Worm (Caenorhabditis elegans): ENCODE data around the gene H35B03.1.

The H35B03.1 gene

ce11 chrIV:5762770-5763169 lies 37.4 kb downstream of the H35B03.1 start:
- no peak for TF ChIP-seq tab-1 (GFP tag; IDR thresholded peaks at IDR 0.05)
- no peak for TF ChIP-seq med-1 (GFP tag; optimal IDR thresholded peaks at IDR 0.05; ENCODE audit: insufficient read depth)
- TF ChIP-seq T22C8.4 (GFP tag; IDR thresholded peaks at IDR 0.05): no peak
- no peak for TF ChIP-seq ztf-23 (GFP tag; IDR thresholded peaks at IDR 0.05)
- no peak for TF ChIP-seq cog-1 (tag; optimal IDR thresholded peaks at IDR 0.05)
- TF ChIP-seq ref-1 (GFP tag; conservative IDR thresholded peaks at IDR 0.05): no peak
- no peak for TF ChIP-seq klf-2 (GFP tag; conservative IDR thresholded peaks at IDR 0.05)
- no peak for TF ChIP-seq ztf-29 (GFP tag; IDR thresholded peaks at IDR 0.05)
- TF ChIP-seq flt-1 (GFP tag; IDR thresholded peaks at IDR 0.05): no peak

- TF ChIP-seq klf-2 (GFP tag; conservative IDR thresholded peaks at IDR 0.05) (no peak), ref-1 (GFP tag; conservative IDR thresholded peaks at IDR 0.05) (no peak), cog-1 (tag; optimal IDR thresholded peaks at IDR 0.05) (no peak), ztf-23 (GFP tag; IDR thresholded peaks at IDR 0.05) (no peak)
These were observed 39.0 kb downstream of the H35B03.1 start for ce11 chrIV:5764392-5764791.

ce11 chrIV:5765652-5766051 lies 40.3 kb downstream of the H35B03.1 start:
- TF ChIP-seq med-1 (GFP tag; optimal IDR thresholded peaks at IDR 0.05; ENCODE audit: insufficient read depth): no peak
- no peak for TF ChIP-seq T22C8.4 (GFP tag; IDR thresholded peaks at IDR 0.05)
- no peak for TF ChIP-seq cog-1 (tag; optimal IDR thresholded peaks at IDR 0.05)
- no peak for TF ChIP-seq tab-1 (GFP tag; IDR thresholded peaks at IDR 0.05)
- no peak for TF ChIP-seq ref-1 (GFP tag; conservative IDR thresholded peaks at IDR 0.05)
- no peak for TF ChIP-seq ztf-29 (GFP tag; IDR thresholded peaks at IDR 0.05)
- TF ChIP-seq klf-2 (GFP tag; conservative IDR thresholded peaks at IDR 0.05): no peak
- no peak for TF ChIP-seq ztf-23 (GFP tag; IDR thresholded peaks at IDR 0.05)
- no peak for TF ChIP-seq flt-1 (GFP tag; IDR thresholded peaks at IDR 0.05)

ce11 chrIV:5766804-5767203 lies 41.4 kb downstream of the H35B03.1 start:
- no peak for TF ChIP-seq cog-1 (tag; optimal IDR thresholded peaks at IDR 0.05)
- no peak for TF ChIP-seq flt-1 (GFP tag; IDR thresholded peaks at IDR 0.05)
- no peak for TF ChIP-seq klf-2 (GFP tag; conservative IDR thresholded peaks at IDR 0.05)
- TF ChIP-seq ztf-29 (GFP tag; IDR thresholded peaks at IDR 0.05): no peak

ce11 chrIV:5778342-5778741 lies 52.9 kb downstream of the H35B03.1 start:
- TF ChIP-seq cog-1 (tag; optimal IDR thresholded peaks at IDR 0.05) (no peak), ztf-29 (GFP tag; IDR thresholded peaks at IDR 0.05) (no peak), flt-1 (GFP tag; IDR thresholded peaks at IDR 0.05) (no peak), ref-1 (GFP tag; conservative IDR thresholded peaks at IDR 0.05) (no peak), klf-2 (GFP tag; conservative IDR thresholded peaks at IDR 0.05) (no peak), tab-1 (GFP tag; IDR thresholded peaks at IDR 0.05) (no peak), ztf-23 (GFP tag; IDR thresholded peaks at IDR 0.05) (no peak), med-1 (GFP tag; optimal IDR thresholded peaks at IDR 0.05; ENCODE audit: insufficient read depth) (no peak), T22C8.4 (GFP tag; IDR thresholded peaks at IDR 0.05) (no peak)

All from whole organism, midembryonic.